Worm (Caenorhabditis elegans) whole organism, young adult: ENCODE data around the gene C09G9.3.

Experiments
- C17E4.6 ChIP-seq: fragments of 200-800 bp; sonication (Bioruptor generic); IDR thresholded peaks from 2 replicates; pipeline ENCODE4 v1.3.6; 2022; ENCODE audit warnings: missing genetic modification reagents, missing genetic modification characterization, missing compliant biosample characterization
- F22D6.2 ChIP-seq: sonication (generic microtip); optimal IDR thresholded peaks from 2 replicates; lab custom pipeline; 2016; ENCODE audit warnings: mild to moderate bottlenecking, missing genetic modification characterization, missing compliant biosample characterization
- Y53G8AR.9 ChIP-seq: fragments of 200-800 bp; sonication (Bioruptor generic); conservative IDR thresholded peaks from 2 replicates; pipeline ENCODE4 v1.3.6; 2022; ENCODE audit warnings: missing genetic modification reagents, missing genetic modification characterization, missing compliant biosample characterization
- egl-44 ChIP-seq: fragments of 200-800 bp; sonication (Bioruptor generic); IDR thresholded peaks from 2 replicates; pipeline ENCODE4 v1.3.6; 2022; ENCODE audit warnings: missing genetic modification reagents, missing genetic modification characterization, missing compliant biosample characterization
- hmg-20 ChIP-seq: fragments of 200-800 bp; sonication (Bioruptor generic); IDR thresholded peaks from 2 replicates; pipeline ENCODE4 v1.3.6; 2022; ENCODE audit warnings: missing genetic modification reagents, missing genetic modification characterization, missing compliant biosample characterization
- madf-3 ChIP-seq: fragments of 200-800 bp; sonication (Bioruptor generic); IDR thresholded peaks from 2 replicates; pipeline ENCODE4 v1.3.6; 2022; ENCODE audit warnings: missing genetic modification reagents, missing genetic modification characterization, missing compliant biosample characterization
- madf-6 ChIP-seq: fragments of 200-800 bp; sonication (Bioruptor generic); IDR thresholded peaks from 2 replicates; pipeline ENCODE4 v1.3.6; 2022; ENCODE audit warnings: missing genetic modification reagents, missing genetic modification characterization, missing compliant biosample characterization
- nhr-90 ChIP-seq: sonication (generic microtip); optimal IDR thresholded peaks from 2 replicates; lab custom pipeline; 2016; ENCODE audit warnings: missing genotype, mild to moderate bottlenecking, missing genetic modification characterization, missing compliant biosample characterization
- rpc-1 ChIP-seq, 2 experiments: fragments of 150-350 bp in 1 of 2; sonication (generic microtip) in 1 of 2; optimal IDR thresholded peaks; 2 replicates each; lab custom pipeline; 2014 to 2018; ENCODE audit warnings: missing biosample characterization in 1 of 2, missing genetic modification characterization in 1 of 2, missing genetic modification reagents in 1 of 2, missing genotype in 1 of 2
- snpc-1.3 ChIP-seq: sonication (generic microtip); optimal IDR thresholded peaks from 2 replicates; lab custom pipeline; 2017; ENCODE audit warnings: missing genetic modification characterization, mild to moderate bottlenecking, missing compliant biosample characterization, antibody characterized with exemption, moderate library complexity, missing genotype, missing genetic modification reagents; ENCODE audit not compliant: insufficient read depth
- ztf-3 ChIP-seq: fragments of 200-800 bp; sonication (Bioruptor generic); optimal IDR thresholded peaks from 2 replicates; lab custom pipeline; 2018; ENCODE audit warnings: mild to moderate bottlenecking, missing genetic modification characterization, missing compliant biosample characterization

Gene C09G9.3

ce11 chrIV:8820041-8820440 is 52.8 kb downstream of the C09G9.3 start, which contains the start of gene T28C6.3:
Gene T28C6.3 (plus strand): TSS chrIV:8820341.
- TF ChIP-seq snpc-1.3 (tag; lab: Kevin White, UChicago): no peak
- no peak for TF ChIP-seq Y53G8AR.9 (GFP tag; lab: Robert Waterston, UW)
- TF ChIP-seq hmg-20 (GFP tag; lab: Robert Waterston, UW): no peak
- TF ChIP-seq egl-44 (GFP tag; lab: Robert Waterston, UW): no peak
- TF ChIP-seq rpc-1 (optimal IDR thresholded peaks at IDR 0.05; lab: Kevin White, UChicago): no peak
- TF ChIP-seq rpc-1 (tag; optimal IDR thresholded peaks at IDR 0.05; lab: Kevin White, UChicago): no peak
- no peak for TF ChIP-seq madf-6 (GFP tag; lab: Robert Waterston, UW)
- TF ChIP-seq C17E4.6 (GFP tag; lab: Robert Waterston, UW): no peak
- no peak for TF ChIP-seq nhr-90 (tag; lab: Kevin White, UChicago)
- no peak for TF ChIP-seq F22D6.2 (tag; lab: Kevin White, UChicago)
- TF ChIP-seq madf-3 (GFP tag; lab: Robert Waterston, UW): no peak
- TF ChIP-seq ztf-3 (GFP tag; lab: Kevin White, UChicago): no peak
